Fruit fly (Drosophila melanogaster): ENCODE data around the gene CG33783.
A peak's percentile ranks its signal among the peaks of the same experiment; 100 is the strongest.

The CG33783 gene

dm6 chr3R:10109938-10110337 is 43.4 kb downstream of the CG33783 start, which contains the start of gene Fmr1 (continued):
- TF ChIP-seq Six4 (GFP tag; optimal IDR thresholded peaks at IDR 0.05) (peak; percentile 42), mam (GFP tag; optimal IDR thresholded peaks at IDR 0.05) (peak; percentile 68), bcd (GFP tag; optimal IDR thresholded peaks at IDR 0.05) (peak; percentile 44), D (optimal IDR thresholded peaks at IDR 0.05) (peak; percentile 71), D (GFP tag; optimal IDR thresholded peaks at IDR 0.05) (no peak), Hr39 (optimal IDR thresholded peaks at IDR 0.05) (no peak), Dfd (GFP tag; optimal IDR thresholded peaks at IDR 0.05) (no peak), tgo (GFP tag; IDR thresholded peaks at IDR 0.05) (no peak), ab (GFP tag; optimal IDR thresholded peaks at IDR 0.05) (no peak), CG32772 (GFP tag; IDR thresholded peaks at IDR 0.05) (no peak), vnd (GFP tag; IDR thresholded peaks at IDR 0.05; ENCODE audit: partially characterized antibody) (no peak), phol (tag; optimal IDR thresholded peaks at IDR 0.05) (peak; percentile 74), fd102C (GFP tag; optimal IDR thresholded peaks at IDR 0.05) (no peak), CoRest (tag; optimal IDR thresholded peaks at IDR 0.05) (peak; percentile 68), Aef1 (GFP tag; IDR thresholded peaks at IDR 0.05) (peak; percentile 55), tin (GFP tag; optimal IDR thresholded peaks at IDR 0.05) (peak; percentile 29), MESR4 (GFP tag; optimal IDR thresholded peaks at IDR 0.05) (peak; percentile 24), NC2α (GFP tag; optimal IDR thresholded peaks at IDR 0.05) (peak; percentile 39), CG11085 (GFP tag; IDR thresholded peaks at IDR 0.05) (no peak), CG15011 (GFP tag; optimal IDR thresholded peaks at IDR 0.05) (no peak), Usf (GFP tag; optimal IDR thresholded peaks at IDR 0.05) (no peak), trem (tag; optimal IDR thresholded peaks at IDR 0.05) (peak; percentile 89), CG12391 (tag; optimal IDR thresholded peaks at IDR 0.05) (peak; percentile 61), gcm (GFP tag; optimal IDR thresholded peaks at IDR 0.05) (no peak), CG12071 (GFP tag; optimal IDR thresholded peaks at IDR 0.05) (no peak), Mes4 (GFP tag; optimal IDR thresholded peaks at IDR 0.05) (peak; percentile 4), CG7745 (tag; optimal IDR thresholded peaks at IDR 0.05) (no peak), jing (GFP tag; optimal IDR thresholded peaks at IDR 0.05) (no peak), B-H2 (GFP tag; optimal IDR thresholded peaks at IDR 0.05) (peak; percentile 19), Scr (GFP tag; IDR thresholded peaks at IDR 0.05; ENCODE audit: partially characterized antibody) (peak; percentile 44; the same call in 1 of the 2 replicates), Gug (GFP tag; IDR thresholded peaks at IDR 0.05) (peak; percentile 69; the same call in 3 of the 4 replicates), CG4730 (GFP tag; IDR thresholded peaks at IDR 0.05) (no peak), CG17359 (tag; optimal IDR thresholded peaks at IDR 0.05) (no peak), Taf1 (GFP tag; IDR thresholded peaks at IDR 0.05) (no peak), NK7.1 (GFP tag; optimal IDR thresholded peaks at IDR 0.05) (no peak), jumu (GFP tag; optimal IDR thresholded peaks at IDR 0.05) (peak; percentile 69), CG8089 (GFP tag; optimal IDR thresholded peaks at IDR 0.05) (peak; percentile 45), CG6272 (GFP tag; IDR thresholded peaks at IDR 0.05) (peak; percentile 40; the same call in 1 of the 2 replicates), nom (GFP tag; optimal IDR thresholded peaks at IDR 0.05) (no peak), slbo (GFP tag; IDR thresholded peaks at IDR 0.05) (peak; percentile 62), Dref (GFP tag; IDR thresholded peaks at IDR 0.05) (peak; percentile 42; the same call in 1 of the 2 replicates), slp2 (GFP tag; optimal IDR thresholded peaks at IDR 0.05) (peak; percentile 49), CG17912 (GFP tag; optimal IDR thresholded peaks at IDR 0.05) (no peak), hbn (GFP tag; IDR thresholded peaks at IDR 0.05; ENCODE audit: partially characterized antibody) (no peak), CG11696 (GFP tag; IDR thresholded peaks at IDR 0.05) (no peak), CG15514 (GFP tag; optimal IDR thresholded peaks at IDR 0.05) (peak; percentile 85), CG14441 (GFP tag; IDR thresholded peaks at IDR 0.05) (peak; percentile 47; the same call in 1 of the 2 replicates), klu (GFP tag; IDR thresholded peaks at IDR 0.05) (0 out of 2 replicates have a peak, but pooled peaks have one; percentile 28), Opbp (GFP tag; IDR thresholded peaks at IDR 0.05; ENCODE audit: partially characterized antibody) (peak; percentile 15; the same call in 1 of the 3 replicates), CG2889 (GFP tag; IDR thresholded peaks at IDR 0.05) (no peak), nerfin-1 (tag; optimal IDR thresholded peaks at IDR 0.05) (peak; percentile 24)
